Worm (Caenorhabditis elegans) whole organism, L1 larva: ENCODE measurements around the gene flp-19.

ENCODE experiments used
- elt-3 ChIP-seq, 6 experiments: fragments of 150-350 bp in 1 of 6; sonication (generic microtip); optimal IDR thresholded peaks; 2 replicates each; lab custom pipeline; 2017 to 2018; ENCODE audit warnings: missing biosample characterization in 6 of 6, missing genetic modification characterization in 6 of 6, inconsistent platforms in 1 of 6
- mdl-1 ChIP-seq, 2 experiments: fragments of 150-350 bp; optimal IDR thresholded peaks; 2 replicates each; lab custom pipeline; 2014 to 2017; ENCODE audit warnings: missing biosample characterization in 2 of 2, missing genetic modification characterization in 2 of 2, inconsistent platforms in 1 of 2

ce11 chrX:10622607-10623006 lies 18.1 kb downstream of the flp-19 start:
- TF ChIP-seq elt-3 (tag; optimal IDR thresholded peaks at IDR 0.05; lab: Kevin White, UChicago) (no peak), mdl-1 (tag; optimal IDR thresholded peaks at IDR 0.05; lab: Kevin White, UChicago) (no peak)
